Worm (Caenorhabditis elegans) whole organism, midembryonic: ENCODE results near the gene ssq-4.

Experiments used
- T22C8.4 ChIP-seq: fragments of 200-800 bp; sonication (Bioruptor generic); IDR thresholded peaks from 2 replicates; pipeline ENCODE4 v1.3.6; 2022; ENCODE audit warnings: missing genetic modification characterization, missing compliant biosample characterization
- cog-1 ChIP-seq: sonication (generic microtip); optimal IDR thresholded peaks from 2 replicates; lab custom pipeline; 2016; ENCODE audit warnings: missing genetic modification characterization, missing compliant biosample characterization
- flt-1 ChIP-seq: fragments of 200-800 bp; sonication (Bioruptor generic); IDR thresholded peaks from 2 replicates; pipeline ENCODE4 v1.3.6; 2022; ENCODE audit warnings: missing genetic modification characterization, missing compliant biosample characterization
- klf-2 ChIP-seq: fragments of 200-800 bp; sonication (Bioruptor generic); conservative IDR thresholded peaks from 2 replicates; pipeline ENCODE4 v1.3.6; 2022; ENCODE audit warnings: missing genetic modification reagents, missing genetic modification characterization, missing compliant biosample characterization
- med-1 ChIP-seq: sonication (generic microtip); optimal IDR thresholded peaks from 2 replicates; lab custom pipeline; 2017; ENCODE audit warnings: missing genetic modification characterization, mild to moderate bottlenecking, missing compliant biosample characterization, antibody characterized with exemption, missing genetic modification reagents; ENCODE audit not compliant: insufficient read depth
- ref-1 ChIP-seq: fragments of 200-800 bp; sonication (Bioruptor generic); conservative IDR thresholded peaks from 2 replicates; pipeline ENCODE4 v1.3.6; 2022; ENCODE audit warnings: missing genetic modification reagents, missing genetic modification characterization, missing compliant biosample characterization
- tab-1 ChIP-seq: fragments of 200-800 bp; sonication (Bioruptor generic); IDR thresholded peaks from 2 replicates; pipeline ENCODE4 v1.3.6; 2022; ENCODE audit warnings: missing genetic modification characterization, missing compliant biosample characterization
- ztf-23 ChIP-seq: fragments of 200-800 bp; sonication (Bioruptor generic); IDR thresholded peaks from 2 replicates; pipeline ENCODE4 v1.3.6; 2022; ENCODE audit warnings: missing genetic modification reagents, missing genetic modification characterization, missing compliant biosample characterization
- ztf-29 ChIP-seq: fragments of 200-800 bp; sonication (Bioruptor generic); IDR thresholded peaks from 2 replicates; pipeline ENCODE4 v1.3.6; 2022; ENCODE audit warnings: missing genetic modification reagents, missing genetic modification characterization, missing compliant biosample characterization

Gene ssq-4

DNA sequence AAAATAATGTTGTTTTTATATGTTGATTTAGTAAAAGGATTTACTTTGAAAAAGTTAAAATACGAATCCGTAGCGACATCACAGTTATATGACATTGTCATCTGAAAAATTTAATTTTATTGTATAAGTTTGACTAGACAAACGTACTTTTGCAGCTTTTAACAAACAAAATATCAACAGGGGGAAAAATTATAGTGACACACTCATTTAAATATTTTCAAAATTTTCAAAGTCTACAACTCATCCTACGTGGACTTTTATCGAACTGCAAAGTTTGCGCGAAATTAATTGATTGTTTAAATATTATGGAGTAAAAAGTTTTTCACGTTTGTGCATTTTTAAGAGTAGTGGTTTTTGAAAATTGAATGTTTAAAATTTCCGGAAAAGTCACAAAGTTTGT is 9.4 kb downstream of the ssq-4 start, which contains the start of gene C09B9.85:
TSS of gene C09B9.85 (minus strand) at position 101 of the 400 bp plus-strand sequence.
- TF ChIP-seq med-1: no peak
- TF ChIP-seq tab-1 (GFP tag; lab: Robert Waterston, UW): no peak
- TF ChIP-seq flt-1: no peak
- no peak for TF ChIP-seq klf-2
- TF ChIP-seq ztf-23 (GFP tag; lab: Robert Waterston, UW): no peak
- no peak for TF ChIP-seq ref-1 (GFP tag; lab: Robert Waterston, UW)
- no peak for TF ChIP-seq T22C8.4 (GFP tag; lab: Robert Waterston, UW)
- TF ChIP-seq ztf-29 (GFP tag; lab: Robert Waterston, UW): no peak
- no peak for TF ChIP-seq cog-1 (tag; lab: Kevin White, UChicago)

DNA sequence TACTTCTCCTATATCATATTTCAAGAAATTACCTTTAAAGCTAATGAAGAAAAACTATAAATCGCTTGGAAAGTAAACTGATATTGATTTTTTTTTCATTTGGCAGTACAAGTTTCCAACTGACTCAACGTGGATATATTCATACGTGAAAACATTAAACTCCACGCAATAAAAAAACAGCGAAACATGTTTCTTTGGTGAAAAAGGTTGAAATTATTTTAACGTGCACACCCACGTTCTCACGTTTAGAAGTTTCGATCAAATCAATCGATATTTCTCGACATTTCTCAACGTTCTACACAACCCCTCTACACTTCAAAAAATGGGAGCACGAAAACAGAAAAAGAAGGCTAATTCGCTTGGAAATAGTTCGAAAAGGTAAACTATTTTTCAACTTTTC is 12.7 kb downstream of the ssq-4 start, which contains the start of the genes best-6 and C09B9.2:
TSS of gene best-6 (minus strand) at position 101 of the 400 bp plus-strand sequence.
TSS of gene C09B9.2 (plus strand) at position 314 of the 400 bp plus-strand sequence.
- no peak for TF ChIP-seq cog-1 (tag; lab: Kevin White, UChicago)
- no peak for TF ChIP-seq T22C8.4 (GFP tag; lab: Robert Waterston, UW)
- no peak for TF ChIP-seq tab-1 (GFP tag; lab: Robert Waterston, UW)
- no peak for TF ChIP-seq ztf-23 (GFP tag; lab: Robert Waterston, UW)
- no peak for TF ChIP-seq klf-2
- TF ChIP-seq flt-1: no peak
- TF ChIP-seq med-1: no peak
- no peak for TF ChIP-seq ztf-29 (GFP tag; lab: Robert Waterston, UW)
- no peak for TF ChIP-seq ref-1 (GFP tag; lab: Robert Waterston, UW)

DNA sequence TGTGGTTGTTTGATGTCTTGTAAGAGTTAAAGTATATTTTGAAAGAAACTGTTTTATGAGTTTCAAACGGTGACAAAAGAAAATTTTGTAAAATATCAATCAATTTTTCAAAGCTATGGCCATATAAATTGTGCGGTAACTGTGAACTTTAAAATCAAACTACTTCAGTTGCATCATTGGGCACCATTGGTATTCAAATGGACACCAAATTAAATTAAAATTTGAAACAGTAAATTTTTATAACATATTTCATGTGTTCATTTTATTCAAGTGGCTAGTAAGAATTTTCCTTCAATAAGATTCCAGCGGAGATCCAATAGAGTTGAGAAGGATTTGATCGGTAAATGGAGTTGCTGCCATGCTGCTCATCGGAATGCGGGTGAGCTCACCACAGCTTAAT is 15.1 kb downstream of the ssq-4 start:
- TF ChIP-seq flt-1 (no peak), klf-2 (no peak)

ce11 chrIV:5033276-5033675 is 17.0 kb downstream of the ssq-4 start, which contains the start of gene C09B9.4:
TSS of gene C09B9.4 (minus strand) at chrIV:5033376.
- no peak for TF ChIP-seq flt-1
- no peak for TF ChIP-seq tab-1 (GFP tag; lab: Robert Waterston, UW)
- TF ChIP-seq ztf-23 (GFP tag; lab: Robert Waterston, UW): no peak
- TF ChIP-seq klf-2: no peak
- no peak for TF ChIP-seq T22C8.4 (GFP tag; lab: Robert Waterston, UW)
- TF ChIP-seq med-1: no peak
- TF ChIP-seq ztf-29 (GFP tag; lab: Robert Waterston, UW): no peak
- no peak for TF ChIP-seq cog-1 (tag; lab: Kevin White, UChicago)
- no peak for TF ChIP-seq ref-1 (GFP tag; lab: Robert Waterston, UW)

DNA sequence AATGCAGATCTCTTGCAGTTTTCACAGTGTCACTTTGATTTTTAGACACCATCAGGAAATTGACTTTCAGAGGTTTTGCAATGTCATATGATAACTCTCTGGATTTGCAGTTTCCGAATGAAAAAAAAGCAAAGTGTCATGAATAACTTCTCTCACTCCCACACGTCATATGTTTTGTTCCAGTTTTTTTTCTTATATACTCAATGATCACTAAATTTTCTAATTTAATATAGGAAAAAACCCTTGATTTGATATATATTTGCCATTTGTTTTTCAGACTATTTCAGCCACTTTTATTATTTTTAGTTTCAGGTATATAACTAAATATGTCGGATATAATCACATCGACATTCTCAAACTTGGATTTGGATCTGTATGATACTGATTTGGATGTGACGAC is 21.2 kb downstream of the ssq-4 start, which contains the start of gene C09B9.1:
TSS of gene C09B9.1 (plus strand) at position 301 of the 400 bp plus-strand sequence.
- TF ChIP-seq med-1 (no peak), cog-1 (tag; lab: Kevin White, UChicago) (no peak), T22C8.4 (GFP tag; lab: Robert Waterston, UW) (no peak), ztf-29 (GFP tag; lab: Robert Waterston, UW) (no peak), ref-1 (GFP tag; lab: Robert Waterston, UW) (no peak), tab-1 (GFP tag; lab: Robert Waterston, UW) (no peak), flt-1 (no peak), ztf-23 (GFP tag; lab: Robert Waterston, UW) (no peak), klf-2 (no peak)

DNA sequence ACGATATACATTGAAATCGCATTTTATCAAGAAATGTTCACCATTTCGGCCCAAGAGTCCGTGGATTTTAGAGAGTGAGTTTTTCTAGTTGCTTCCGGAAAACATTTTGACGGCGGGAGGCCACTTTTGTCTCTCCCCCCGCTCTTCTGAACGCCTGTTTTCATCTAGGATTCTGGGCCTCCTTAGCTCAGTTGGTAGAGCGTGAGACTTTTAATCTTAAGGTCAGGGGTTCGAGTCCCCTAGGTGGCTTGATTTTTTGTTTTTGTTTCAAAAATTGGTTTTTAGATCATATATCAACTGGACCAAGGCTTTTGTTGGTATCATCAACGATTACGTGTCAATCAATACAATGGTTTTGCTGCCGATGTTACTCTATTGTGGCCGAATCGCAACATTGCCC is 22.5 kb downstream of the ssq-4 start:
- TF ChIP-seq klf-2: no peak
- no peak; the same call in none of the 2 replicates for TF ChIP-seq T22C8.4 (GFP tag; lab: Robert Waterston, UW)
- TF ChIP-seq ztf-29 (GFP tag; lab: Robert Waterston, UW): no peak
- no peak for TF ChIP-seq cog-1 (tag; lab: Kevin White, UChicago)
- peak; percentile 52 for TF ChIP-seq med-1
- TF ChIP-seq ref-1 (GFP tag; lab: Robert Waterston, UW): no peak; the same call in 1 of the 2 replicates
- peak; percentile 63; the same call in 1 of the 2 replicates for TF ChIP-seq ztf-23 (GFP tag; lab: Robert Waterston, UW)
- TF ChIP-seq tab-1 (GFP tag; lab: Robert Waterston, UW): peak; percentile 80; the same call in 1 of the 2 replicates
- TF ChIP-seq flt-1: peak; percentile 85

DNA sequence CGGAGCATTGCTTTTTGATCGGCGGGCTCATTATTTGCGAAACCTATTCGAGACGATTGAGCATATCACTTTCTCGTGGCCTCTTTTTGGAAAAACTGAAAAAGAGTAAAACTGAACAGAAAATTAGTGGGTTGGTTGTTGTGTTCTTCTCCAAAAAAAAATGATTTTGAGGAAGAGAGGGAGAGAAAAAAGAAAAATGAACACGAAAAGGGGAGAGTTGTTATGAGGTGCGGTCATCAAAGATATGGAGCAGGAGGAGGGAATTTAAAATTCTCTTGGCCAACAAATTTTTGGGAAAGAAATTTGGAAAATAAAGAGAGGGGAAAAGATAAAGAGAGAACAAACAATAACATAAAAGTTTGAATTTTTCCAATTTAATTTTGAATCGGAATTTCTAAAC is 29.1 kb downstream of the ssq-4 start, which contains the start of gene hot-9:
TSS of gene hot-9 (minus strand) at position 101 of the 400 bp plus-strand sequence.
- TF ChIP-seq T22C8.4 (GFP tag; lab: Robert Waterston, UW) (no peak), ztf-29 (GFP tag; lab: Robert Waterston, UW) (no peak), tab-1 (GFP tag; lab: Robert Waterston, UW) (no peak), flt-1 (no peak), med-1 (no peak), klf-2 (no peak)

DNA sequence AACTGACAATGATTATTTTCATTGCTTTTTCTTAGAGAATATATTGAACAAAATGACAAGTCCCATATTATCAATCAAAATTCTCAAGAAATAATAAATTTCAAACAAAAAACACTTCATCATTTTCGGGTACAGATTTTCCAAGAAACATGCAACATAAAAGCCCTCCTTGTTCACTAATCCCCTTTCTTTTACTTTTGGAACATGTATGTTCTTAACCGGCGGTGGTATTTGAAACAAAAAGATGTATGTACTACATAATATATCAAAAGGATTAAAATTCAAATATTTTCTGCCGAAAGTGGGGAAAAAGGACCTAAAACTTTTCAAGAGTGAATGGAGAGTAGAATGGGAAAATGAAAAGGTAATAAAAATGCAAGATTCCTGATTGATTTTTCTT is 38.0 kb downstream of the ssq-4 start:
- TF ChIP-seq ztf-23 (GFP tag; lab: Robert Waterston, UW): no peak
- TF ChIP-seq tab-1 (GFP tag; lab: Robert Waterston, UW): no peak
- TF ChIP-seq cog-1 (tag; lab: Kevin White, UChicago): no peak
- no peak for TF ChIP-seq T22C8.4 (GFP tag; lab: Robert Waterston, UW)
- TF ChIP-seq ref-1 (GFP tag; lab: Robert Waterston, UW): no peak
- no peak for TF ChIP-seq flt-1
- TF ChIP-seq klf-2: no peak
- no peak for TF ChIP-seq ztf-29 (GFP tag; lab: Robert Waterston, UW)
- no peak for TF ChIP-seq med-1

- no peak for TF ChIP-seq tab-1 (GFP tag; lab: Robert Waterston, UW)
- no peak for TF ChIP-seq med-1
- TF ChIP-seq cog-1 (tag; lab: Kevin White, UChicago): no peak
- no peak for TF ChIP-seq ztf-23 (GFP tag; lab: Robert Waterston, UW)
- TF ChIP-seq ztf-29 (GFP tag; lab: Robert Waterston, UW): no peak
- no peak for TF ChIP-seq ref-1 (GFP tag; lab: Robert Waterston, UW)
- no peak for TF ChIP-seq flt-1
- no peak for TF ChIP-seq klf-2
- TF ChIP-seq T22C8.4 (GFP tag; lab: Robert Waterston, UW): no peak
Measured at ce11 chrIV:5055964-5056588, 39.8 kb downstream of the ssq-4 start, which contains the start of gene msp-55. TSS of gene msp-55 (minus strand) at chrIV:5056014.

DNA sequence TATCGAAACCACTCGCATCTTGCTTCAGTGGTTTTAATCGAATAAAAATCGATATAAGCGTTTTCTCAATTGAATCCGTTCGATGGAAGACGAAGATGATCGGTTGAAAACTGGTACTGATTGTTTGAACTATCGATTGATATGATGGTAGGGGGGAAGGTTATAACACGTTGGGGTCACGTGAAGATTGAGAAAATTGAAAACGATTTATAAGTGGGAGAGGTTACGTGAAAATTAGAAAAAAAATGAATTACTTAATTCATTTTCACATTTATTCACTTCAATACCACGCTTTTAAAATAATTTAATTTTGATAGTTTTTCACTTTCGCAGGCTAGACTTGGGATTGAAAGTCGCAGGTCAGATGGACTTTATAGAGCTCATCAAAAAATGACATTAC is 44.7 kb downstream of the ssq-4 start, which contains the start of gene C09B9.7:
TSS of gene C09B9.7 (minus strand) at position 101 of the 400 bp plus-strand sequence.
- TF ChIP-seq ztf-29 (GFP tag; lab: Robert Waterston, UW): no peak
- TF ChIP-seq klf-2: no peak
- no peak for TF ChIP-seq ztf-23 (GFP tag; lab: Robert Waterston, UW)
- TF ChIP-seq tab-1 (GFP tag; lab: Robert Waterston, UW): no peak
- TF ChIP-seq flt-1: no peak
- TF ChIP-seq cog-1 (tag; lab: Kevin White, UChicago): no peak
- no peak for TF ChIP-seq T22C8.4 (GFP tag; lab: Robert Waterston, UW)
- no peak for TF ChIP-seq med-1
- no peak for TF ChIP-seq ref-1 (GFP tag; lab: Robert Waterston, UW)
